Worm (Caenorhabditis elegans) whole organism, L1 larva: Measurements from ENCODE around the gene smap-1.

ENCODE experiments used
- C04F5.9 ChIP-seq: sonication (generic microtip); optimal IDR thresholded peaks from 2 replicates; lab custom pipeline; 2016; ENCODE audit warnings: missing genetic modification characterization, missing compliant biosample characterization
- ama-1 ChIP-seq: fragments of 150-350 bp; optimal IDR thresholded peaks from 2 replicates; lab custom pipeline; 2014
- blmp-1 ChIP-seq: fragments of 150-350 bp; optimal IDR thresholded peaks from 2 replicates; lab custom pipeline; 2014; ENCODE audit warnings: missing biosample characterization, missing genetic modification characterization
- fkh-10 ChIP-seq: sonication (generic microtip); optimal IDR thresholded peaks from 2 replicates; lab custom pipeline; 2017; ENCODE audit warnings: missing biosample characterization, missing genetic modification reagents, missing genetic modification characterization
- mdl-1 ChIP-seq, 2 experiments: fragments of 150-350 bp; optimal IDR thresholded peaks; 2 replicates each; lab custom pipeline; 2014 to 2017; ENCODE audit warnings: missing biosample characterization in 2 of 2, missing genetic modification characterization in 2 of 2, inconsistent platforms in 1 of 2
- mep-1 ChIP-seq: fragments of 150-350 bp; optimal IDR thresholded peaks from 2 replicates; lab custom pipeline; 2014; ENCODE audit warnings: missing biosample characterization, missing genetic modification characterization
- nhr-12 ChIP-seq: sonication (generic microtip); optimal IDR thresholded peaks from 2 replicates; lab custom pipeline; 2017; ENCODE audit warnings: missing biosample characterization, missing genetic modification characterization
- pqm-1 ChIP-seq: sonication (generic microtip); optimal IDR thresholded peaks from 3 replicates; lab custom pipeline; 2017; ENCODE audit warnings: missing biosample characterization, missing genetic modification characterization
- swsn-7 ChIP-seq: sonication (generic microtip); optimal IDR thresholded peaks from 2 replicates; lab custom pipeline; 2016; ENCODE audit warnings: missing genetic modification characterization, missing compliant biosample characterization

DNA sequence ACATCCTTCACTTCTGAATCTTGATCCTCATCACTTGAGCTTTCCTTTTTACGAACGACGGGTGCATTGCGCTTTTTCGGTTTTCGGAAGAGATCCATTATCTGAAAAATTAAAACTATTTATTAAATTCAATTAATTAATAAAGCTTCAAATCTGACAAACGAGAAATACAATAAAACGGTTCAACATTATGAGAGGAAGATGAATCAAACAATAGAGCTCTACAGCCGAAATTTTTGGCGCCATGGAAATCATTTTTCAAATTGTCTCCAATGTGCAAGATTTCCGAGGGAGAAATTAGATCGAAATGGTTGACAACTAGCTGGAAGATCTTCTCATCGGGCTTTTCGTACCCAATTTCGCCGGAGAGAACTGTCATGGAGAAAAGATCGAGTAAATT is 17.9 kb upstream of the smap-1 start, which contains the start of gene rnf-113:
- no peak for TF ChIP-seq ama-1
- TF ChIP-seq fkh-10 (GFP tag; lab: Kevin White, UChicago): no peak
- no peak for TF ChIP-seq blmp-1
- TF ChIP-seq pqm-1 (tag; lab: Kevin White, UChicago): no peak
- no peak for TF ChIP-seq nhr-12
- TF ChIP-seq mdl-1 (tag; optimal IDR thresholded peaks at IDR 0.05; lab: Kevin White, UChicago): no peak
- TF ChIP-seq C04F5.9 (tag; lab: Kevin White, UChicago): no peak
- no peak for TF ChIP-seq mep-1 (tag; lab: Kevin White, UChicago)
- TF ChIP-seq swsn-7: no peak
